Fruit fly (Drosophila melanogaster): ENCODE measurements around the gene CG42523.

Gene CG42523

dm6 chr2L:4811491-4812058 lies 48.9 kb downstream of the CG42523 start (continued):
- no peak for TF ChIP-seq zf30C (GFP tag; optimal IDR thresholded peaks at IDR 0.05)
- TF ChIP-seq pita (GFP tag; optimal IDR thresholded peaks at IDR 0.05), result no peak
- TF ChIP-seq CG4707 (GFP tag; optimal IDR thresholded peaks at IDR 0.05), result peak; percentile 17
- TF ChIP-seq Atf6 (GFP tag; IDR thresholded peaks at IDR 0.05), result no peak
- no peak for TF ChIP-seq ssp (GFP tag; IDR thresholded peaks at IDR 0.05)
- peak; percentile 25 for TF ChIP-seq nau (GFP tag; optimal IDR thresholded peaks at IDR 0.05)
- no peak for TF ChIP-seq en (GFP tag; optimal IDR thresholded peaks at IDR 0.05)
- TF ChIP-seq Asciz (GFP tag; optimal IDR thresholded peaks at IDR 0.05), result no peak
- no peak for TF ChIP-seq CG1233 (GFP tag; optimal IDR thresholded peaks at IDR 0.05)
- peak; percentile 100 for TF ChIP-seq Nf-YB (GFP tag; optimal IDR thresholded peaks at IDR 0.05)
- peak; percentile 44 for TF ChIP-seq Dref (GFP tag; IDR thresholded peaks at IDR 0.05)
- TF ChIP-seq CG17912 (GFP tag; optimal IDR thresholded peaks at IDR 0.05), result peak; percentile 53
- TF ChIP-seq Xrp1 (GFP tag; IDR thresholded peaks at IDR 0.05), result no peak
- TF ChIP-seq D19A (tag; optimal IDR thresholded peaks at IDR 0.05), result no peak
- peak; percentile 95 for TF ChIP-seq D (optimal IDR thresholded peaks at IDR 0.05)
- no peak for TF ChIP-seq D (GFP tag; optimal IDR thresholded peaks at IDR 0.05)
- TF ChIP-seq CG8478 (optimal IDR thresholded peaks at IDR 0.05), result peak; percentile 99
- TF ChIP-seq onecut (GFP tag; IDR thresholded peaks at IDR 0.05), result peak; percentile 100
- no peak for TF ChIP-seq CG7372 (GFP tag; IDR thresholded peaks at IDR 0.05)
- no peak for TF ChIP-seq tgo (GFP tag; IDR thresholded peaks at IDR 0.05)
- TF ChIP-seq HLHmδ (GFP tag; optimal IDR thresholded peaks at IDR 0.05), result peak; percentile 82
- no peak for TF ChIP-seq tio (GFP tag; optimal IDR thresholded peaks at IDR 0.05)
- no peak for TF ChIP-seq ap (GFP tag; IDR thresholded peaks at IDR 0.05)
- no peak for TF ChIP-seq CG16779 (GFP tag; IDR thresholded peaks at IDR 0.05)
- no peak for TF ChIP-seq CG14014 (GFP tag; IDR thresholded peaks at IDR 0.05)
- TF ChIP-seq vfl (GFP tag; optimal IDR thresholded peaks at IDR 0.05), result no peak
- TF ChIP-seq esg (GFP tag; conservative IDR thresholded peaks at IDR 0.05), result no peak
- no peak for TF ChIP-seq CG1792 (GFP tag; optimal IDR thresholded peaks at IDR 0.05)
- TF ChIP-seq CG6175 (GFP tag; IDR thresholded peaks at IDR 0.05), result peak; percentile 60; the same call in 1 of the 3 replicates
- no peak for TF ChIP-seq Kr (GFP tag; optimal IDR thresholded peaks at IDR 0.05)
- TF ChIP-seq CG10147 (GFP tag; optimal IDR thresholded peaks at IDR 0.05), result no peak
- no peak for TF ChIP-seq CG17568 (GFP tag; optimal IDR thresholded peaks at IDR 0.05)
- TF ChIP-seq slbo (GFP tag; IDR thresholded peaks at IDR 0.05), result no peak
- peak; percentile 69 for TF ChIP-seq Neu2 (GFP tag; optimal IDR thresholded peaks at IDR 0.05; ENCODE audit: borderline replicate concordance)
- peak; percentile 43 for TF ChIP-seq run (tag; optimal IDR thresholded peaks at IDR 0.05)
- TF ChIP-seq MBD-R2 (GFP tag; IDR thresholded peaks at IDR 0.05), result no peak
- TF ChIP-seq CG2875 (GFP tag; optimal IDR thresholded peaks at IDR 0.05), result no peak
- TF ChIP-seq slou (GFP tag; optimal IDR thresholded peaks at IDR 0.05), result no peak
- TF ChIP-seq CG14667 (GFP tag; IDR thresholded peaks at IDR 0.05), result no peak
- TF ChIP-seq CG30431 (GFP tag; optimal IDR thresholded peaks at IDR 0.05), result no peak
- no peak for TF ChIP-seq Dek (tag; optimal IDR thresholded peaks at IDR 0.05)
- no peak for TF ChIP-seq bsh (GFP tag; optimal IDR thresholded peaks at IDR 0.05)
- TF ChIP-seq aop (GFP tag; IDR thresholded peaks at IDR 0.05), result no peak
- no peak for TF ChIP-seq prd (optimal IDR thresholded peaks at IDR 0.05)
- TF ChIP-seq prd (GFP tag; IDR thresholded peaks at IDR 0.05), result no peak
- peak; percentile 79 for TF ChIP-seq CG17385 (GFP tag; optimal IDR thresholded peaks at IDR 0.05)
- no peak for TF ChIP-seq CG8388 (GFP tag; optimal IDR thresholded peaks at IDR 0.05)
- TF ChIP-seq CG16813 (GFP tag; IDR thresholded peaks at IDR 0.05; ENCODE audit: partially characterized antibody), result peak; percentile 70
- no peak for TF ChIP-seq ase (GFP tag; IDR thresholded peaks at IDR 0.05)
- TF ChIP-seq CG4360 (GFP tag; IDR thresholded peaks at IDR 0.05), result no peak
- TF ChIP-seq CG4424 (GFP tag; optimal IDR thresholded peaks at IDR 0.05), result no peak
- no peak for TF ChIP-seq CG12104 (GFP tag; optimal IDR thresholded peaks at IDR 0.05)

All from whole organism, embryonic.